Fruit fly (Drosophila melanogaster) whole organism, prepupa: Measurements from ENCODE around the gene Gk2.

Source experiments
- Blimp-1 ChIP-seq: fragments of 200-800 bp; sonication (Bioruptor generic); optimal IDR thresholded peaks from 3 replicates; lab custom pipeline; 2017; ENCODE audit warnings: missing biosample characterization, missing genetic modification characterization, mild to moderate bottlenecking, moderate library complexity, missing genetic modification reagents
- CG10631 ChIP-seq: fragments of 200-800 bp; sonication (Bioruptor generic); optimal IDR thresholded peaks from 2 replicates; lab custom pipeline; 2016; ENCODE audit warnings: missing biosample characterization, missing genetic modification characterization
- CG15336 ChIP-seq: fragments of 200-800 bp; sonication (Bioruptor generic); IDR thresholded peaks from 2 replicates; pipeline ENCODE4 v1.3.6; 2022; ENCODE audit warnings: missing biosample characterization, missing genetic modification characterization
- CG1621 ChIP-seq: fragments of 200-800 bp; sonication (Bioruptor generic); optimal IDR thresholded peaks from 3 replicates; lab custom pipeline; 2018; ENCODE audit warnings: missing biosample characterization, mild to moderate bottlenecking, missing genetic modification characterization
- CG3032 ChIP-seq: fragments of 200-800 bp; optimal IDR thresholded peaks from 2 replicates; lab custom pipeline; 2019; ENCODE audit warnings: missing biosample characterization, mild to moderate bottlenecking, missing genetic modification characterization, moderate library complexity
- CG32006 ChIP-seq: fragments of 200-800 bp; sonication (Bioruptor generic); optimal IDR thresholded peaks from 3 replicates; lab custom pipeline; 2017; ENCODE audit warnings: missing biosample characterization, mild to moderate bottlenecking, missing genetic modification characterization
- CG34406 ChIP-seq: fragments of 200-800 bp; sonication (Bioruptor generic); optimal IDR thresholded peaks from 3 replicates; lab custom pipeline; 2016; ENCODE audit warnings: missing biosample characterization, missing genetic modification characterization
- CG6163 ChIP-seq: fragments of 200-800 bp; sonication (Bioruptor generic); IDR thresholded peaks from 3 replicates; pipeline ENCODE4 v1.3.6; 2022; ENCODE audit warnings: missing biosample characterization, missing genetic modification characterization
- CG6792 ChIP-seq: fragments of 200-800 bp; sonication (Bioruptor generic); optimal IDR thresholded peaks from 3 replicates; lab custom pipeline; 2016; ENCODE audit warnings: missing biosample characterization, missing genetic modification characterization
- CG6808 ChIP-seq: fragments of 200-800 bp; sonication (Bioruptor generic); optimal IDR thresholded peaks from 3 replicates; lab custom pipeline; 2017; ENCODE audit warnings: missing biosample characterization, missing genetic modification characterization, mild to moderate bottlenecking, moderate library complexity, missing genetic modification reagents
- CG6854 ChIP-seq: fragments of 200-800 bp; sonication (Bioruptor generic); optimal IDR thresholded peaks from 2 replicates; lab custom pipeline; 2017; ENCODE audit warnings: missing biosample characterization, mild to moderate bottlenecking, missing genetic modification characterization
- CG7368 ChIP-seq: fragments of 200-800 bp; sonication (Bioruptor generic); optimal IDR thresholded peaks from 3 replicates; lab custom pipeline; 2016; ENCODE audit warnings: missing biosample characterization, missing genetic modification characterization
- CG8119 ChIP-seq: fragments of 200-800 bp; sonication (Bioruptor generic); IDR thresholded peaks from 3 replicates; pipeline ENCODE4 v1.3.6; 2022; ENCODE audit warnings: missing biosample characterization, missing genetic modification characterization
- CG9139 ChIP-seq: fragments of 200-800 bp; sonication (Bioruptor generic); optimal IDR thresholded peaks from 3 replicates; lab custom pipeline; 2017; ENCODE audit warnings: missing biosample characterization, mild to moderate bottlenecking, missing genetic modification characterization
- Eip78C ChIP-seq: fragments of 200-800 bp; sonication (Bioruptor generic); peaks from one replicate; lab custom pipeline; 2016; ENCODE audit warnings: missing biosample characterization, missing genetic modification characterization
- Eip93F ChIP-seq: fragments of 200-800 bp; sonication (Bioruptor generic); optimal IDR thresholded peaks from 2 replicates; lab custom pipeline; 2016; ENCODE audit warnings: missing biosample characterization, mild to moderate bottlenecking, missing genetic modification characterization
- Hr4 ChIP-seq: fragments of 200-800 bp; sonication (Bioruptor generic); optimal IDR thresholded peaks from 3 replicates; lab custom pipeline; 2016; ENCODE audit warnings: missing biosample characterization, missing genetic modification characterization
- Lpt ChIP-seq: fragments of 200-800 bp; sonication (Bioruptor generic); optimal IDR thresholded peaks from 3 replicates; lab custom pipeline; 2016; ENCODE audit warnings: missing biosample characterization, missing genetic modification characterization
- Met ChIP-seq: fragments of 200-800 bp; sonication (Bioruptor generic); optimal IDR thresholded peaks from 3 replicates; lab custom pipeline; 2016; ENCODE audit warnings: missing biosample characterization, missing genetic modification characterization
- OdsH ChIP-seq: fragments of 200-800 bp; sonication (Bioruptor generic); optimal IDR thresholded peaks from 3 replicates; lab custom pipeline; 2016; ENCODE audit warnings: missing biosample characterization, missing genetic modification characterization
- Smox ChIP-seq: fragments of 200-800 bp; sonication (Bioruptor generic); optimal IDR thresholded peaks from 3 replicates; lab custom pipeline; 2016; ENCODE audit warnings: missing biosample characterization, missing genetic modification characterization
- Sox102F ChIP-seq: fragments of 200-800 bp; sonication (Bioruptor generic); optimal IDR thresholded peaks from 2 replicates; lab custom pipeline; 2016; ENCODE audit warnings: missing biosample characterization, mild to moderate bottlenecking, missing genetic modification characterization
- acj6 ChIP-seq: fragments of 200-800 bp; sonication (Bioruptor generic); optimal IDR thresholded peaks from 3 replicates; lab custom pipeline; 2016; ENCODE audit warnings: missing biosample characterization, missing genetic modification characterization
- cyc ChIP-seq: fragments of 200-800 bp; sonication (Bioruptor generic); optimal IDR thresholded peaks from 3 replicates; lab custom pipeline; 2016; ENCODE audit warnings: missing biosample characterization, missing genetic modification characterization
- dsx ChIP-seq: fragments of 200-800 bp; optimal IDR thresholded peaks from 3 replicates; lab custom pipeline; 2019; ENCODE audit warnings: missing biosample characterization, mild to moderate bottlenecking, missing genetic modification characterization, moderate library complexity; ENCODE audit not compliant: poor library complexity, severe bottlenecking
- eg ChIP-seq: fragments of 200-800 bp; sonication (Bioruptor generic); IDR thresholded peaks from 3 replicates; pipeline ENCODE4 v1.3.6; 2022; ENCODE audit warnings: missing biosample characterization, missing genetic modification characterization
- esn ChIP-seq: fragments of 200-800 bp; sonication (Bioruptor generic); optimal IDR thresholded peaks from 2 replicates; lab custom pipeline; 2016; ENCODE audit warnings: missing biosample characterization, mild to moderate bottlenecking, missing genetic modification characterization, moderate library complexity
- fd59A ChIP-seq: fragments of 200-800 bp; sonication (Bioruptor generic); optimal IDR thresholded peaks from 2 replicates; lab custom pipeline; 2017; ENCODE audit warnings: missing biosample characterization, mild to moderate bottlenecking, missing genetic modification characterization, missing genetic modification reagents
- net ChIP-seq: fragments of 200-800 bp; sonication (Bioruptor generic); optimal IDR thresholded peaks from 3 replicates; lab custom pipeline; 2016; ENCODE audit warnings: missing biosample characterization, missing genetic modification characterization
- pdm3 ChIP-seq: fragments of 200-800 bp; sonication (Bioruptor generic); optimal IDR thresholded peaks from 3 replicates; lab custom pipeline; 2016; ENCODE audit warnings: missing biosample characterization, missing genetic modification characterization
- ss ChIP-seq, 2 experiments: fragments of 200-800 bp; sonication (Bioruptor generic); optimal IDR thresholded peaks; 2 replicates in 1 of 2; 3 replicates in 1 of 2; lab custom pipeline; 2017 to 2018; ENCODE audit warnings: mild to moderate bottlenecking in 2 of 2, missing biosample characterization in 2 of 2, missing genetic modification characterization in 2 of 2, moderate library complexity in 1 of 2
- svp ChIP-seq: fragments of 200-800 bp; sonication (Bioruptor generic); peaks from one replicate; lab custom pipeline; 2016; ENCODE audit warnings: missing biosample characterization, missing genetic modification characterization
- topi ChIP-seq: fragments of 200-800 bp; sonication (Bioruptor generic); optimal IDR thresholded peaks from 3 replicates; lab custom pipeline; 2016; ENCODE audit warnings: missing biosample characterization, missing genetic modification characterization

Gk2 gene

DNA sequence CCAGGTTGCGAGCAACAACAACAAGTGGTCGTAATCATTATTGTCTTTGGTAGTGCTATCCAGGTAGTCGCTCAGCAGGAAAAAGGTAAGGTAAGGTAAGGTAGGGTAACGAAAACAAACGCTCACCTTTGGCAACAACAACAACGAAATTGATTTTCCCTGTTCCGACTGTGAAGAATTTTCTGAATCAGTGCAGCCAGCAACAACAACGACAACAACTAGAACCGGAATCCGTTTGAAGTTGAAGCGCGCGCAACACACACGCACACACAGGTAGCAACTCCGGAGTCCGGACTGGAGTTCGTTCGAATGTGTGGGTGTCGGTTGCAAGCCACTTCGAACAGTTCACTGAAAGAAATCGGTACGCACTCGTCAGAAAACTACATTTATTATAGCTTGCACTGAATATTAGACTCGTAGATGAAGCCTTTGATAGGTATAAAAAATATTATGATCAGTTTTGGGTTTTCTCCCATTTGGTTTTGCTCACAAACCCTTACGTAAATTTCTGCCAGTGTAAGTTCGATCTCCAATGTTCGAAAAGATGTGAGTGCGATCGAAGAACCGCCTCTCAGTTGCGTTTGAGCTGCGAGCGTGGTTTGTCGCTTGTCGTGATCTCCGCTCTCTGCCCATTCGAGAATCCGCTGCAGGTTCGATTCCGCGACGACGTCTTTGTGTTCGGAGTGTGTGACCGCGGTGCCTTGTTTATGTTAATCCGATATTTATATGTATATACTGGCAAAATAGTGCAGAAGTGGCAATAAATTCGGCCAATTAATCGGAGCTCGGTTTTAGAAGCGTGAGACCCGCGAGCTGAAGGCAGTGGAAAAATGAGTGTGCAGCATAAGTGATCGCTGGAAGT lies 8.4 kb downstream of the Gk2 start, which contains the start of gene CG13921 (continued):
- TF ChIP-seq esn (GFP tag; lab: Kevin White, UChicago) = peak; percentile 100
- peak; percentile 99 for TF ChIP-seq Sox102F (GFP tag; lab: Kevin White, UChicago)
- peak; percentile 100 for TF ChIP-seq svp (GFP tag; lab: Kevin White, UChicago)
- peak; percentile 99 for TF ChIP-seq Eip93F (GFP tag; lab: Kevin White, UChicago)
- TF ChIP-seq ss (GFP tag; optimal IDR thresholded peaks at IDR 0.05; lab: Kevin White, UChicago) = peak; percentile 99
- TF ChIP-seq net (GFP tag; lab: Kevin White, UChicago) = peak; percentile 99
- peak; percentile 100 for TF ChIP-seq CG7368 (GFP tag; lab: Kevin White, UChicago)
- peak; percentile 100 for TF ChIP-seq OdsH
- peak; percentile 100 for TF ChIP-seq cyc (GFP tag; lab: Kevin White, UChicago)
- peak; percentile 99 for TF ChIP-seq Hr4
- TF ChIP-seq pdm3 (GFP tag; lab: Kevin White, UChicago) = peak; percentile 100
- TF ChIP-seq CG6792 (GFP tag; lab: Kevin White, UChicago) = peak; percentile 100
- TF ChIP-seq CG6808 (GFP tag; lab: Kevin White, UChicago) = peak; percentile 99

- TF ChIP-seq esn (GFP tag; lab: Kevin White, UChicago) (peak; percentile 7), CG3032 (tag; lab: Kevin White, UChicago) (no peak), CG32006 (GFP tag; lab: Kevin White, UChicago) (peak; percentile 5), Eip78C (GFP tag; lab: Kevin White, UChicago) (peak; percentile 57), CG6808 (GFP tag; lab: Kevin White, UChicago) (no peak), ss (GFP tag; optimal IDR thresholded peaks at IDR 0.05; lab: Kevin White, UChicago) (peak in 1 of 2 experiments; percentile 25), CG1621 (no peak), Met (peak; percentile 5), svp (GFP tag; lab: Kevin White, UChicago) (peak; percentile 38)
Observed at dm6 chr3L:1748218-1748617, 10.0 kb downstream of the Gk2 start.

DNA sequence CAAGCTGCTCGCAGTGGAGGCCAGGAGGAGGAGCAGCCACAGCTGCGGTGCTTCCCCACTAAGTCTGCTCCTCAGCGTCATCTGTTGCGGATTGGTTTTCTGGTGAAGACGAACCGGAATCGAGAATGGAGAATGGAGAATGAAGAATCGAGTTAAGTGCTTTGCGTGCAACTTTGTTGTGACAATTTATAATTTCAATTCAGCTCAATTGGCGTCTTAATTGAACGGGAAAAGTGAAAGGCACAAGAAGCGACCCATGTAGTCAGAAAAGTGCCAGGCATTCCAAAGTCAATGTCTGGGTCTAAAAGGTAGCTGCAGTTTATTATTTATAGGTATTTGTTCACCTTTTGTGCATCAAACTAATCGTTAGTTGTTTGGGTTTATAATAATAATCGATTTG lies 16.1 kb downstream of the Gk2 start:
- peak; percentile 91 for TF ChIP-seq dsx (GFP tag; lab: Kevin White, UChicago)
- no peak for TF ChIP-seq CG10631 (GFP tag; lab: Kevin White, UChicago)

dm6 chr3L:1754935-1755334 lies 16.7 kb downstream of the Gk2 start:
- TF ChIP-seq CG6792 (GFP tag; lab: Kevin White, UChicago) = no peak
- TF ChIP-seq Blimp-1 (GFP tag; lab: Kevin White, UChicago) = peak; percentile 77
- TF ChIP-seq CG6808 (GFP tag; lab: Kevin White, UChicago) = no peak
- no peak for TF ChIP-seq CG34406 (GFP tag; lab: Kevin White, UChicago)
- TF ChIP-seq Smox (GFP tag; lab: Kevin White, UChicago) = no peak
- no peak for TF ChIP-seq CG10631 (GFP tag; lab: Kevin White, UChicago)
- TF ChIP-seq acj6 (GFP tag; lab: Kevin White, UChicago) = no peak
- TF ChIP-seq pdm3 (GFP tag; lab: Kevin White, UChicago) = no peak
- TF ChIP-seq, all 60 proteins: peak for 1

dm6 chr3L:1755458-1755984 lies 17.3 kb downstream of the Gk2 start, which contains the start of gene Cht2:
Cht2 (minus strand) TSS chr3L:1755934.
- TF ChIP-seq CG15336 (GFP tag; lab: Robert Waterston, UW) = peak; percentile 54; the same call in 1 of the 2 replicates
- no peak for TF ChIP-seq acj6 (GFP tag; lab: Kevin White, UChicago)
- no peak for TF ChIP-seq fd59A (GFP tag; lab: Kevin White, UChicago)
- TF ChIP-seq CG9139 = peak; percentile 49
- TF ChIP-seq ss (GFP tag; optimal IDR thresholded peaks at IDR 0.05; lab: Kevin White, UChicago) = peak; percentile 42 to 61
- TF ChIP-seq CG1621 = peak; percentile 41
- no peak for TF ChIP-seq cyc (GFP tag; lab: Kevin White, UChicago)
- TF ChIP-seq dsx (GFP tag; lab: Kevin White, UChicago) = peak; percentile 63
- TF ChIP-seq CG6163 (GFP tag; lab: Robert Waterston, UW) = peak; percentile 68
- no peak for TF ChIP-seq topi (GFP tag; lab: Kevin White, UChicago)
- peak; percentile 50 for TF ChIP-seq CG6854
- peak; percentile 69 for TF ChIP-seq Lpt (GFP tag; lab: Kevin White, UChicago)
- TF ChIP-seq Eip78C (GFP tag; lab: Kevin White, UChicago) = peak; percentile 62
- TF ChIP-seq Sox102F (GFP tag; lab: Kevin White, UChicago) = peak; percentile 32
- peak; percentile 1 for TF ChIP-seq Eip93F (GFP tag; lab: Kevin White, UChicago)
- peak; percentile 67; the same call in 1 of the 3 replicates for TF ChIP-seq eg (GFP tag; lab: Robert Waterston, UW)
- peak; percentile 25 for TF ChIP-seq CG6808 (GFP tag; lab: Kevin White, UChicago)
- peak; percentile 53; the same call in 2 of the 3 replicates for TF ChIP-seq CG8119 (GFP tag; lab: Robert Waterston, UW)
